Worm (Caenorhabditis elegans) whole organism, early embryonic: ENCODE data around the gene R02F11.2.

Experiments
- ama-1 ChIP-seq: fragments of 150-350 bp; optimal IDR thresholded peaks from 2 replicates; lab custom pipeline; 2014
- hnd-1 ChIP-seq: sonication (generic microtip); optimal IDR thresholded peaks from 2 replicates; lab custom pipeline; 2016; ENCODE audit warnings: missing genetic modification characterization, missing compliant biosample characterization
- tbx-11 ChIP-seq: fragments of 200-800 bp; sonication (Bioruptor generic); IDR thresholded peaks from 2 replicates; pipeline ENCODE4 v1.3.6; 2022; ENCODE audit warnings: missing genetic modification characterization, missing compliant biosample characterization
- tbx-37 ChIP-seq: fragments of 200-800 bp; sonication (Bioruptor generic); conservative IDR thresholded peaks from 2 replicates; pipeline ENCODE4 v1.3.6; 2022; ENCODE audit warnings: missing genetic modification reagents, missing genetic modification characterization, missing compliant biosample characterization

ce11 chrV:4846507-4846906 lies 52.1 kb downstream of the R02F11.2 start:
- TF ChIP-seq ama-1 (lab: Kevin White, UChicago) (no peak), tbx-11 (GFP tag; lab: Robert Waterston, UW) (no peak), hnd-1 (tag; lab: Kevin White, UChicago) (no peak), tbx-37 (GFP tag; lab: Robert Waterston, UW) (no peak)
